Fruit fly (Drosophila melanogaster) Kc167 (cell line): Measurements from ENCODE around the gene kkv.

Experiments used
- Myc ChIP-seq: fragments of >200 bp; optimal IDR thresholded peaks from 2 replicates; lab custom pipeline; 2017; ENCODE audit warnings: missing external identifiers
- h ChIP-seq: fragments of >200 bp; optimal IDR thresholded peaks from 3 replicates; lab custom pipeline; 2018; ENCODE audit warnings: missing external identifiers
- insv ChIP-seq: fragments of >200 bp; optimal IDR thresholded peaks from 3 replicates; lab custom pipeline; 2018; ENCODE audit warnings: missing external identifiers
- psq ChIP-seq: fragments of >200 bp; optimal IDR thresholded peaks from 2 replicates; lab custom pipeline; 2017; ENCODE audit warnings: missing external identifiers
- ttk ChIP-seq: sonication (Bioruptor generic); optimal IDR thresholded peaks from 2 replicates; lab custom pipeline; 2017; ENCODE audit warnings: missing external identifiers

- TF ChIP-seq insv (lab: Kevin White, UChicago) (no peak), h (no peak), ttk (no peak), Myc (lab: Kevin White, UChicago) (no peak), psq (lab: Kevin White, UChicago) (no peak)
These were observed 29.5 kb upstream of the kkv start for dm6 chr3R:5422123-5422522.
